Worm (Caenorhabditis elegans): ENCODE measurements around the gene unc-96.

DNA sequence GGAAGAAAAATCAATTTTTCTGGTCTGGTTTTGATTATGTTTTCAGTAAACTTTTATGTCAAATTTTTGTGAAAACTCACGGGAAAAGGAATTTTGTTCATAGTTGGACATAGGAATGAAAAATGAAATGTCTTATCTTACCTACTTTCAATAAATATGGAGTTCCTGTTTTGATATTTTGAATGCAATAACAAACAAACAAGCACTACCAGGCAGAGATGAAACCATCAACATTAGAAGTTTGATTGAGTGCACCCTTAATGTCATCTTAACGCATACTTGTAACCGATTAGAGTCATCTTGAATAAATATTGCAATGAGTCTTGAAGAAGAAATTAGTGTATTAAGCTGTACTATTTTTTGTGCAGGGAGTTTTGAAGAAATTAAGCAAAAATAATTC is 20.4 kb upstream of the unc-96 start, which contains the start of gene M6.11:
- TF ChIP-seq him-1 (tag; optimal IDR thresholded peaks at IDR 0.05): no peak
- no peak for TF ChIP-seq W03F9.2 (tag; optimal IDR thresholded peaks at IDR 0.05)
- TF ChIP-seq dao-5 (tag; optimal IDR thresholded peaks at IDR 0.05): no peak

Data from whole organism, L4/young adult.